Worm (Caenorhabditis elegans) whole organism, L1 larva: ENCODE measurements around the gene F57B1.6.

ENCODE experiments used
- C16A3.4 ChIP-seq: fragments of 150-350 bp; optimal IDR thresholded peaks from 2 replicates; lab custom pipeline; 2014; ENCODE audit warnings: missing biosample characterization, missing genetic modification characterization
- blmp-1 ChIP-seq: fragments of 150-350 bp; optimal IDR thresholded peaks from 2 replicates; lab custom pipeline; 2014; ENCODE audit warnings: missing biosample characterization, missing genetic modification characterization
- ceh-8 ChIP-seq: fragments of 200-800 bp; sonication (Bioruptor generic); optimal IDR thresholded peaks from 2 replicates; lab custom pipeline; 2018; ENCODE audit warnings: mild to moderate bottlenecking, missing genetic modification characterization, moderate library complexity, missing compliant biosample characterization
- ceh-82 ChIP-seq, 3 experiments: fragments of 150-350 bp in 1 of 3; sonication (generic microtip) in 2 of 3; optimal IDR thresholded peaks; 2 replicates each; lab custom pipeline; 2014 to 2017; ENCODE audit warnings: missing biosample characterization in 3 of 3, missing genetic modification characterization in 3 of 3
- ceh-90 ChIP-seq: sonication (generic microtip); optimal IDR thresholded peaks from 2 replicates; lab custom pipeline; 2016; ENCODE audit warnings: missing genetic modification characterization, missing compliant biosample characterization
- ces-1 ChIP-seq: fragments of 150-350 bp; optimal IDR thresholded peaks from 2 replicates; lab custom pipeline; 2014; ENCODE audit warnings: missing biosample characterization, missing genetic modification reagents, missing genetic modification characterization
- dpl-1 ChIP-seq, 3 experiments: fragments of 150-350 bp in 2 of 3; sonication (generic microtip) in 1 of 3; optimal IDR thresholded peaks; 2 replicates each; lab custom pipeline; 2014 to 2017; ENCODE audit warnings: missing biosample characterization in 3 of 3, missing genetic modification characterization in 3 of 3, missing genetic modification reagents in 3 of 3
- efl-1 ChIP-seq, 4 experiments: fragments of 150-350 bp; optimal IDR thresholded peaks in 3 of 4; peaks in 1 of 4; 1 replicate in 1 of 4; 2 replicates in 3 of 4; lab custom pipeline; 2014; ENCODE audit warnings: missing biosample characterization in 2 of 4, missing genetic modification characterization in 2 of 4, missing genetic modification reagents in 2 of 4
- efl-3 ChIP-seq: fragments of 200-800 bp; sonication (Bioruptor generic); optimal IDR thresholded peaks from 2 replicates; lab custom pipeline; 2018; ENCODE audit warnings: mild to moderate bottlenecking, missing genetic modification characterization, missing compliant biosample characterization
- egl-13 ChIP-seq: sonication (generic microtip); optimal IDR thresholded peaks from 2 replicates; lab custom pipeline; 2016; ENCODE audit warnings: missing genotype, missing genetic modification reagents, missing genetic modification characterization, missing compliant biosample characterization
- elt-2 ChIP-seq: sonication (generic microtip); optimal IDR thresholded peaks from 2 replicates; lab custom pipeline; 2016; ENCODE audit warnings: missing genetic modification characterization, mild to moderate bottlenecking, inconsistent platforms, missing compliant biosample characterization, missing genetic modification reagents
- elt-3 ChIP-seq, 6 experiments: fragments of 150-350 bp in 1 of 6; sonication (generic microtip); optimal IDR thresholded peaks; 2 replicates each; lab custom pipeline; 2017 to 2018; ENCODE audit warnings: missing biosample characterization in 6 of 6, missing genetic modification characterization in 6 of 6, inconsistent platforms in 1 of 6
- hpl-2 ChIP-seq: fragments of 150-350 bp; optimal IDR thresholded peaks from 2 replicates; lab custom pipeline; 2014; ENCODE audit warnings: missing biosample characterization, missing genetic modification reagents, missing genetic modification characterization
- jun-1 ChIP-seq: fragments of 150-350 bp; optimal IDR thresholded peaks from 2 replicates; lab custom pipeline; 2014; ENCODE audit warnings: missing biosample characterization, missing genetic modification reagents, missing genetic modification characterization
- lin-13 ChIP-seq: fragments of 150-350 bp; optimal IDR thresholded peaks from 2 replicates; lab custom pipeline; 2014; ENCODE audit warnings: missing biosample characterization, missing genetic modification reagents, missing genetic modification characterization
- lin-39 ChIP-seq: fragments of 150-350 bp; optimal IDR thresholded peaks from 2 replicates; lab custom pipeline; 2014; ENCODE audit warnings: missing biosample characterization, missing genetic modification reagents, missing genetic modification characterization
- lir-3 ChIP-seq: sonication (generic microtip); optimal IDR thresholded peaks from 2 replicates; lab custom pipeline; 2016; ENCODE audit warnings: mild to moderate bottlenecking, missing genetic modification characterization, moderate library complexity, missing compliant biosample characterization; ENCODE audit not compliant: poor library complexity
- mab-9 ChIP-seq: fragments of 200-800 bp; sonication (Bioruptor generic); IDR thresholded peaks from 2 replicates; pipeline ENCODE4 v1.3.6; 2022; ENCODE audit warnings: missing genetic modification reagents, missing genetic modification characterization, missing compliant biosample characterization
- nhr-11 ChIP-seq: fragments of 150-350 bp; optimal IDR thresholded peaks from 2 replicates; lab custom pipeline; 2014; ENCODE audit warnings: missing biosample characterization, missing genetic modification characterization
- nhr-19 ChIP-seq: fragments of 200-800 bp; sonication (Bioruptor generic); conservative IDR thresholded peaks from 2 replicates; pipeline ENCODE4 v1.3.6; 2022; ENCODE audit warnings: missing genetic modification characterization, missing compliant biosample characterization
- nhr-20 ChIP-seq: sonication (generic microtip); optimal IDR thresholded peaks from 2 replicates; lab custom pipeline; 2016; ENCODE audit warnings: mild to moderate bottlenecking, missing genetic modification characterization, missing compliant biosample characterization
- nhr-71 ChIP-seq: sonication (generic microtip); optimal IDR thresholded peaks from 2 replicates; lab custom pipeline; 2016; ENCODE audit warnings: mild to moderate bottlenecking, missing genetic modification characterization, moderate library complexity, missing compliant biosample characterization
- nhr-76 ChIP-seq: sonication (generic microtip); optimal IDR thresholded peaks from 2 replicates; lab custom pipeline; 2017; ENCODE audit warnings: missing biosample characterization, missing genetic modification characterization
- nhr-77 ChIP-seq: fragments of 150-350 bp; optimal IDR thresholded peaks from 2 replicates; lab custom pipeline; 2014; ENCODE audit warnings: missing biosample characterization, missing genetic modification characterization
- pag-3 ChIP-seq: sonication (generic microtip); optimal IDR thresholded peaks from 2 replicates; lab custom pipeline; 2017; ENCODE audit warnings: missing genetic modification characterization, mild to moderate bottlenecking, missing compliant biosample characterization, antibody characterized with exemption, borderline replicate concordance; ENCODE audit not compliant: insufficient read depth
- rnt-1 ChIP-seq: sonication (generic microtip); optimal IDR thresholded peaks from 2 replicates; lab custom pipeline; 2016; ENCODE audit warnings: mild to moderate bottlenecking, missing genetic modification characterization, moderate library complexity, missing compliant biosample characterization
- snpc-4 ChIP-seq: fragments of 150-350 bp; optimal IDR thresholded peaks from 2 replicates; lab custom pipeline; 2014; ENCODE audit warnings: missing biosample characterization, missing genetic modification characterization
- snu-23 ChIP-seq: sonication (generic microtip); optimal IDR thresholded peaks from 2 replicates; lab custom pipeline; 2016; ENCODE audit warnings: missing genetic modification characterization, missing compliant biosample characterization
- sptf-1 ChIP-seq: fragments of 150-350 bp; optimal IDR thresholded peaks from 2 replicates; lab custom pipeline; 2014; ENCODE audit warnings: missing biosample characterization, missing genetic modification characterization
- tbx-2 ChIP-seq: sonication (generic microtip); optimal IDR thresholded peaks from 2 replicates; lab custom pipeline; 2016; ENCODE audit warnings: missing genetic modification characterization, missing compliant biosample characterization
- ztf-11 ChIP-seq, 2 experiments: sonication (generic microtip); optimal IDR thresholded peaks; 2 replicates each; lab custom pipeline; 2016 to 2017; ENCODE audit warnings: missing genetic modification characterization in 2 of 2, missing biosample characterization in 1 of 2, missing compliant biosample characterization in 1 of 2
- ztf-4 ChIP-seq: fragments of 150-350 bp; optimal IDR thresholded peaks from 2 replicates; lab custom pipeline; 2014; ENCODE audit warnings: missing biosample characterization, missing genetic modification characterization

F57B1.6 gene

ce11 chrV:13176117-13176753 is 33.2 kb upstream of the F57B1.6 start, which contains the start of gene him-17 (continued):
- TF ChIP-seq ztf-11 (tag; optimal IDR thresholded peaks at IDR 0.05; lab: Kevin White, UChicago): peak in 1 of 2 experiments; percentile 42
- no peak for TF ChIP-seq hpl-2
- no peak for TF ChIP-seq ceh-8
- peak; percentile 23 for TF ChIP-seq egl-13
- peak; percentile 63 for TF ChIP-seq rnt-1 (tag; lab: Kevin White, UChicago)
- TF ChIP-seq nhr-11 (tag; lab: Kevin White, UChicago): peak; percentile 2
- TF ChIP-seq elt-3 (tag; optimal IDR thresholded peaks at IDR 0.05; lab: Kevin White, UChicago): peak in 1 of 6 experiments; percentile 51
- peak in 2 of 3 experiments; percentile 33 to 69 for TF ChIP-seq dpl-1 (GFP tag; optimal IDR thresholded peaks at IDR 0.05; lab: Kevin White, UChicago)
- TF ChIP-seq blmp-1 (tag; lab: Kevin White, UChicago): peak; percentile 52
- peak; percentile 60 for TF ChIP-seq nhr-19
- TF ChIP-seq elt-2 (tag; lab: Kevin White, UChicago): peak; percentile 36
- peak; percentile 19 for TF ChIP-seq jun-1 (tag; lab: Kevin White, UChicago)
- peak; percentile 50 for TF ChIP-seq C16A3.4 (tag; lab: Kevin White, UChicago)
- TF ChIP-seq snpc-4 (tag; lab: Kevin White, UChicago): peak; percentile 61

- TF ChIP-seq C16A3.4 (tag; lab: Kevin White, UChicago) (no peak), sptf-1 (tag; lab: Kevin White, UChicago) (no peak), lin-39 (tag; lab: Kevin White, UChicago) (no peak), nhr-20 (tag; lab: Kevin White, UChicago) (no peak), ceh-82 (tag; optimal IDR thresholded peaks at IDR 0.05; lab: Kevin White, UChicago) (no peak), lin-13 (GFP tag; lab: Kevin White, UChicago) (no peak), elt-3 (tag; optimal IDR thresholded peaks at IDR 0.05; lab: Kevin White, UChicago) (no peak), mab-9 (GFP tag; lab: Robert Waterston, UW) (no peak), tbx-2 (tag; lab: Kevin White, UChicago) (no peak), snu-23 (no peak), nhr-71 (tag; lab: Kevin White, UChicago) (no peak), ceh-90 (tag; lab: Kevin White, UChicago) (no peak), pag-3 (no peak), efl-3 (GFP tag; lab: Kevin White, UChicago) (no peak), efl-1 (optimal IDR thresholded peaks at IDR 0.05; lab: Kevin White, UChicago) (no peak), efl-1 (GFP tag; optimal IDR thresholded peaks at IDR 0.05 in 1 of 2; lab: Kevin White, UChicago) (no peak), nhr-76 (tag; lab: Kevin White, UChicago) (no peak), nhr-77 (no peak), ztf-11 (tag; optimal IDR thresholded peaks at IDR 0.05; lab: Kevin White, UChicago) (no peak), lir-3 (no peak)
These were observed 32.6 kb upstream of the F57B1.6 start for ce11 chrV:13176814-13177213.

DNA sequence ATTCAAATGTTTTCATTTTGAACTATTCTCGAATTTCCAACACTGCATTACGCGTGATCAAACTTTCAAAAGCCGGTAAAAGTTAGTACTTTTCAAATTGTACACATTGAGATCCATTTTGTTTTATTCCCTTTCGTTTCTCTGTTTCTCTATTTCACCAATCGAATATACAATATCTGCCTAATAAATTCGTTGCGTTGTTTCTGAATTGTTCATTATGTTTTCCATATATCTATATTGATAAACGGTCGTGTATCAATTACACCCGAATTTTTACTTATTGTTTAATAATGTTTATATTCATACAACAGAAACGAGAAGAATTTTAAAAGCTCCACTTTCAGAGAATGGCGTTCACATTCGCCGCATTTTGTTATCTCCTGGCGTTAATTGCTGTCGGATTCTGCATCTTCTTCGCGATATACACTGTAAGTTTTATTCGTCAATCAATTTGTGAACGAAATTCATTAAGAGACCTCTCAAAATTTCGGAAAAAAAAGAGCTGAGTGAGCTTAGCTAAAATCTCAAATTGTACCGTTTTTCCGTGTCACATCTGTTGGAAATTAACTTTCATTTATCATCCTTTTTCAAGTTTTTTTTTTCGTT is 29.4 kb upstream of the F57B1.6 start, which contains the start of gene cni-1:
Gene cni-1, plus strand, starts transcription at position 345 of the 606 bp plus-strand sequence.
- TF ChIP-seq ces-1 (GFP tag; lab: Kevin White, UChicago) (no peak), efl-1 (optimal IDR thresholded peaks at IDR 0.05; lab: Kevin White, UChicago) (no peak), efl-1 (GFP tag; optimal IDR thresholded peaks at IDR 0.05 in 1 of 2; lab: Kevin White, UChicago) (peak in 1 of 2 experiments; percentile 37)

DNA sequence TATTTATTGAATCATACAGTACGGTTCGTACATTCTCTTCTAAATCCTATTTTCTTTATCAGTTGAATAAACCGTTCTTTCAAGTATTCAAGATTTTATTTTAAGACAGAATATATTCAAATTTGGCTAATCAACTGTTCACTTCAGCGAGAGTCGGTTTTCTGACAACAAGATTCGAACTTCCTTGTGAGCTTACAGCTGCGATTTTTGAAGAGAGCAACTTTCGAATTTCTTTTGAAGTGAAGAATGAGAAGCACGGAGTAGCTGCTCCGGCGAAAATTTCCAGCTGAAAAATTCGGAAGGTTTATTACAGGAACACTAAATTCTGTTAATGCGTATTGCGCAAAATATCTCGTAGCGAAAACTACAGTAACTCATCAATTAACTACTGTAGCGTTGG is 28.0 kb upstream of the F57B1.6 start:
- TF ChIP-seq ztf-4 (no peak), efl-1 (optimal IDR thresholded peaks at IDR 0.05; lab: Kevin White, UChicago) (no peak), efl-1 (GFP tag; optimal IDR thresholded peaks at IDR 0.05 in 1 of 2; lab: Kevin White, UChicago) (peak in 1 of 2 experiments; percentile 91)
